Worm (Caenorhabditis elegans) whole organism, young adult: ENCODE results near the gene mtch-1.

Experiments
- D2030.7 ChIP-seq: fragments of 200-800 bp; sonication (Bioruptor generic); IDR thresholded peaks from 2 replicates; pipeline ENCODE4 v1.3.6; 2022; ENCODE audit warnings: missing genetic modification reagents, missing genetic modification characterization, missing compliant biosample characterization
- F52B5.7 ChIP-seq: sonication (generic microtip); optimal IDR thresholded peaks from 2 replicates; lab custom pipeline; 2016; ENCODE audit warnings: mild to moderate bottlenecking, missing genetic modification characterization, missing compliant biosample characterization
- F57A8.1 ChIP-seq: fragments of 200-800 bp; sonication (Bioruptor generic); optimal IDR thresholded peaks from 2 replicates; lab custom pipeline; 2018; ENCODE audit warnings: mild to moderate bottlenecking, missing genetic modification characterization, moderate library complexity, missing compliant biosample characterization
- Y53F4B.3 ChIP-seq: fragments of 200-800 bp; sonication (Bioruptor generic); IDR thresholded peaks from 2 replicates; pipeline ENCODE4 v1.3.6; 2022; ENCODE audit warnings: missing genetic modification reagents, missing genetic modification characterization, missing compliant biosample characterization
- Y53G8AR.9 ChIP-seq: fragments of 200-800 bp; sonication (Bioruptor generic); conservative IDR thresholded peaks from 2 replicates; pipeline ENCODE4 v1.3.6; 2022; ENCODE audit warnings: missing genetic modification reagents, missing genetic modification characterization, missing compliant biosample characterization
- Y79H2A.3 ChIP-seq: fragments of 200-800 bp; sonication (Bioruptor generic); conservative IDR thresholded peaks from 2 replicates; pipeline ENCODE4 v1.3.6; 2022; ENCODE audit warnings: missing genetic modification reagents, missing genetic modification characterization, missing compliant biosample characterization
- Y95B8A.8 ChIP-seq: fragments of 200-800 bp; sonication (Bioruptor generic); IDR thresholded peaks from 2 replicates; pipeline ENCODE4 v1.3.6; 2022; ENCODE audit warnings: missing genetic modification reagents, missing genetic modification characterization, missing compliant biosample characterization
- ZK185.1 ChIP-seq: sonication (generic microtip); optimal IDR thresholded peaks from 2 replicates; lab custom pipeline; 2016; ENCODE audit warnings: mild to moderate bottlenecking, missing genetic modification characterization, missing compliant biosample characterization; ENCODE audit not compliant: poor library complexity, severe bottlenecking
- akir-1 ChIP-seq: fragments of 200-800 bp; sonication (Bioruptor generic); optimal IDR thresholded peaks from 2 replicates; lab custom pipeline; 2018; ENCODE audit warnings: mild to moderate bottlenecking, missing genetic modification characterization, moderate library complexity, missing compliant biosample characterization
- aptf-2 ChIP-seq: fragments of 200-800 bp; sonication (Bioruptor generic); conservative IDR thresholded peaks from 2 replicates; pipeline ENCODE4 v1.3.6; 2022; ENCODE audit warnings: missing genetic modification reagents, missing genetic modification characterization, missing compliant biosample characterization
- attf-5 ChIP-seq: fragments of 200-800 bp; sonication (Bioruptor generic); optimal IDR thresholded peaks from 2 replicates; lab custom pipeline; 2018; ENCODE audit warnings: mild to moderate bottlenecking, missing genetic modification characterization, missing compliant biosample characterization
- attf-6 ChIP-seq: fragments of 200-800 bp; sonication (Bioruptor generic); IDR thresholded peaks from 2 replicates; pipeline ENCODE4 v1.3.6; 2022; ENCODE audit warnings: missing genetic modification reagents, missing genetic modification characterization, missing compliant biosample characterization
- cebp-2 ChIP-seq: fragments of 200-800 bp; sonication (Bioruptor generic); IDR thresholded peaks from 2 replicates; pipeline ENCODE4 v1.3.6; 2022; ENCODE audit warnings: missing genetic modification characterization, missing compliant biosample characterization
- dox-1 ChIP-seq: fragments of 200-800 bp; sonication (Bioruptor generic); IDR thresholded peaks from 2 replicates; pipeline ENCODE4 v1.3.6; 2022; ENCODE audit warnings: missing genetic modification reagents, missing genetic modification characterization, missing compliant biosample characterization
- dpff-1 ChIP-seq: sonication (generic microtip); optimal IDR thresholded peaks from 2 replicates; lab custom pipeline; 2017; ENCODE audit warnings: mild to moderate bottlenecking, missing genetic modification characterization, missing compliant biosample characterization
- efl-1 ChIP-seq: fragments of 150-350 bp; optimal IDR thresholded peaks from 2 replicates; lab custom pipeline; 2014; ENCODE audit warnings: missing biosample characterization, missing genetic modification reagents, missing genetic modification characterization
- egl-18 ChIP-seq: fragments of 200-800 bp; sonication (Bioruptor generic); IDR thresholded peaks from 2 replicates; pipeline ENCODE4 v1.3.6; 2022; ENCODE audit warnings: missing genetic modification reagents, missing genetic modification characterization, missing compliant biosample characterization
- egl-44 ChIP-seq: fragments of 200-800 bp; sonication (Bioruptor generic); IDR thresholded peaks from 2 replicates; pipeline ENCODE4 v1.3.6; 2022; ENCODE audit warnings: missing genetic modification reagents, missing genetic modification characterization, missing compliant biosample characterization
- egrh-3 ChIP-seq: fragments of 200-800 bp; sonication (Bioruptor generic); IDR thresholded peaks from 2 replicates; pipeline ENCODE4 v1.3.6; 2022; ENCODE audit warnings: missing genetic modification reagents, missing genetic modification characterization, missing compliant biosample characterization
- ekl-4 ChIP-seq: fragments of 200-800 bp; sonication (Bioruptor generic); IDR thresholded peaks from 2 replicates; pipeline ENCODE4 v1.3.6; 2022; ENCODE audit warnings: missing genetic modification reagents, missing genetic modification characterization, missing compliant biosample characterization
- hsf-1 ChIP-seq: fragments of 200-800 bp; sonication (Bioruptor generic); IDR thresholded peaks from 2 replicates; pipeline ENCODE4 v1.3.6; 2022; ENCODE audit warnings: missing genetic modification reagents, missing genetic modification characterization, missing compliant biosample characterization
- let-526 ChIP-seq: fragments of 200-800 bp; sonication (Bioruptor generic); IDR thresholded peaks from 2 replicates; pipeline ENCODE4 v1.3.6; 2022; ENCODE audit warnings: missing genetic modification reagents, missing genetic modification characterization, missing compliant biosample characterization
- let-607 ChIP-seq, 2 experiments: fragments of 200-800 bp in 1 of 2; sonication (Bioruptor generic) in 1 of 2; sonication (generic microtip) in 1 of 2; optimal IDR thresholded peaks; 2 replicates each; lab custom pipeline; 2016 to 2018; ENCODE audit warnings: mild to moderate bottlenecking in 2 of 2, missing compliant biosample characterization in 2 of 2, missing genetic modification characterization in 2 of 2, moderate library complexity in 2 of 2, missing genotype in 1 of 2
- lsl-1 ChIP-seq: fragments of 200-800 bp; sonication (Bioruptor generic); optimal IDR thresholded peaks from 2 replicates; lab custom pipeline; 2018; ENCODE audit warnings: mild to moderate bottlenecking, missing genetic modification characterization, moderate library complexity, missing compliant biosample characterization
- madf-10 ChIP-seq: sonication (generic microtip); optimal IDR thresholded peaks from 2 replicates; lab custom pipeline; 2016; ENCODE audit warnings: mild to moderate bottlenecking, missing genetic modification characterization, missing compliant biosample characterization
- madf-6 ChIP-seq: fragments of 200-800 bp; sonication (Bioruptor generic); IDR thresholded peaks from 2 replicates; pipeline ENCODE4 v1.3.6; 2022; ENCODE audit warnings: missing genetic modification reagents, missing genetic modification characterization, missing compliant biosample characterization
- mcd-1 ChIP-seq: fragments of 200-800 bp; sonication (Bioruptor generic); IDR thresholded peaks from 2 replicates; pipeline ENCODE4 v1.3.6; 2022; ENCODE audit warnings: missing genetic modification reagents, missing genetic modification characterization, missing compliant biosample characterization
- mel-28 ChIP-seq: sonication (generic microtip); optimal IDR thresholded peaks from 2 replicates; lab custom pipeline; 2016; ENCODE audit warnings: borderline replicate concordance, mild to moderate bottlenecking, missing genetic modification characterization, missing compliant biosample characterization
- mxl-1 ChIP-seq: sonication (generic microtip); optimal IDR thresholded peaks from 2 replicates; lab custom pipeline; 2016; ENCODE audit warnings: missing genetic modification characterization, missing compliant biosample characterization
- nfya-1 ChIP-seq: sonication (generic microtip); optimal IDR thresholded peaks from 2 replicates; lab custom pipeline; 2017; ENCODE audit warnings: antibody characterized with exemption, missing compliant biosample characterization, missing genetic modification characterization, borderline replicate concordance; ENCODE audit not compliant: insufficient read depth
- nhr-120 ChIP-seq: fragments of 200-800 bp; sonication (Bioruptor generic); IDR thresholded peaks from 2 replicates; pipeline ENCODE4 v1.3.6; 2022; ENCODE audit warnings: missing genetic modification characterization, missing compliant biosample characterization
- nhr-80 ChIP-seq: sonication (generic microtip); optimal IDR thresholded peaks from 2 replicates; lab custom pipeline; 2016; ENCODE audit warnings: missing genetic modification characterization, missing compliant biosample characterization
- rcor-1 ChIP-seq: fragments of 200-800 bp; sonication (Bioruptor generic); IDR thresholded peaks from 2 replicates; pipeline ENCODE4 v1.3.6; 2022; ENCODE audit warnings: missing genetic modification reagents, missing genetic modification characterization, missing compliant biosample characterization
- rec-8 ChIP-seq, 2 experiments: sonication (generic microtip); optimal IDR thresholded peaks; 2 replicates each; lab custom pipeline; 2016; ENCODE audit warnings: mild to moderate bottlenecking in 2 of 2, missing genetic modification characterization in 2 of 2, missing genetic modification reagents in 2 of 2, missing genotype in 2 of 2, missing biosample characterization in 1 of 2, missing compliant biosample characterization in 1 of 2, moderate library complexity in 1 of 2
- snpc-1.1 ChIP-seq: sonication (generic microtip); optimal IDR thresholded peaks from 2 replicates; lab custom pipeline; 2017; ENCODE audit warnings: missing genetic modification characterization, mild to moderate bottlenecking, missing compliant biosample characterization, antibody characterized with exemption, moderate library complexity, missing genotype, missing genetic modification reagents; ENCODE audit not compliant: insufficient read depth
- tbx-9 ChIP-seq: sonication (generic microtip); optimal IDR thresholded peaks from 2 replicates; lab custom pipeline; 2016; ENCODE audit warnings: borderline replicate concordance, missing genetic modification characterization, inconsistent platforms, missing compliant biosample characterization
- tlf-1 ChIP-seq: fragments of 200-800 bp; sonication (Bioruptor generic); optimal IDR thresholded peaks from 2 replicates; lab custom pipeline; 2018; ENCODE audit warnings: mild to moderate bottlenecking, missing genetic modification characterization, missing compliant biosample characterization
- unc-130 ChIP-seq: sonication (generic microtip); optimal IDR thresholded peaks from 2 replicates; lab custom pipeline; 2016; ENCODE audit warnings: missing genetic modification reagents, missing genetic modification characterization, missing compliant biosample characterization
- ztf-28 ChIP-seq: fragments of 200-800 bp; sonication (Bioruptor generic); IDR thresholded peaks from 2 replicates; pipeline ENCODE4 v1.3.6; 2022; ENCODE audit warnings: missing genetic modification reagents, missing genetic modification characterization, missing compliant biosample characterization
- ztf-3 ChIP-seq: fragments of 200-800 bp; sonication (Bioruptor generic); optimal IDR thresholded peaks from 2 replicates; lab custom pipeline; 2018; ENCODE audit warnings: mild to moderate bottlenecking, missing genetic modification characterization, missing compliant biosample characterization

mtch-1 gene

DNA sequence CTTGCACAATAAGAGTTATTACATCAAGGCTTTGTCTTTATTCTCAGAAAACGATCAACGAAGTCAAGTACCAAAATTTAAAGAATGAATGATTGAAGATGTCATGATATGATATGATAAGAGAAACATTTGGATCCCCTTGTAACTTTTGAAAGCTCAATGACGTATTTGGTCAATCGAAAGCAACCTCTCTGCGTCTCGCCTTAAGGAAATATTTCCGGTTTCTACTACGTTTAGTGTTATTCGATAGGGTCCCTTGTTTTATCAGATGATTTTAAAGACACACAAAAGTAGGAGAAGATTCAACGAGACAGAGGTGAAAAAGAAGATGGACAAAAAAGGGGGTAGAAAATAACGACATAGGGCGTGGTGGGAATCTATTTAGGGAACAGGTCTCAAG lies 39.3 kb upstream of the mtch-1 start:
- TF ChIP-seq dox-1 = no peak
- no peak for TF ChIP-seq ztf-3 (GFP tag; lab: Kevin White, UChicago)
- TF ChIP-seq tlf-1 (GFP tag; lab: Kevin White, UChicago) = no peak
- no peak for TF ChIP-seq lsl-1
- TF ChIP-seq aptf-2 (GFP tag; lab: Robert Waterston, UW) = no peak
- TF ChIP-seq mel-28 (tag; lab: Kevin White, UChicago) = no peak
- no peak for TF ChIP-seq egl-44 (GFP tag; lab: Robert Waterston, UW)
- no peak for TF ChIP-seq nhr-120 (GFP tag; lab: Robert Waterston, UW)
- no peak for TF ChIP-seq F52B5.7 (tag; lab: Kevin White, UChicago)
- TF ChIP-seq akir-1 (GFP tag; lab: Kevin White, UChicago) = no peak
- no peak for TF ChIP-seq let-526 (GFP tag; lab: Robert Waterston, UW)
- no peak for TF ChIP-seq Y79H2A.3 (GFP tag; lab: Robert Waterston, UW)
- no peak for TF ChIP-seq hsf-1 (GFP tag; lab: Robert Waterston, UW)
- TF ChIP-seq snpc-1.1 (tag; lab: Kevin White, UChicago) = no peak
- TF ChIP-seq Y95B8A.8 = no peak
- no peak for TF ChIP-seq mcd-1 (GFP tag; lab: Robert Waterston, UW)
- TF ChIP-seq madf-10 (tag; lab: Kevin White, UChicago) = no peak
- TF ChIP-seq madf-6 (GFP tag; lab: Robert Waterston, UW) = no peak
- TF ChIP-seq tbx-9 (tag; lab: Kevin White, UChicago) = no peak
- TF ChIP-seq, all 124 proteins: peak for 0

DNA sequence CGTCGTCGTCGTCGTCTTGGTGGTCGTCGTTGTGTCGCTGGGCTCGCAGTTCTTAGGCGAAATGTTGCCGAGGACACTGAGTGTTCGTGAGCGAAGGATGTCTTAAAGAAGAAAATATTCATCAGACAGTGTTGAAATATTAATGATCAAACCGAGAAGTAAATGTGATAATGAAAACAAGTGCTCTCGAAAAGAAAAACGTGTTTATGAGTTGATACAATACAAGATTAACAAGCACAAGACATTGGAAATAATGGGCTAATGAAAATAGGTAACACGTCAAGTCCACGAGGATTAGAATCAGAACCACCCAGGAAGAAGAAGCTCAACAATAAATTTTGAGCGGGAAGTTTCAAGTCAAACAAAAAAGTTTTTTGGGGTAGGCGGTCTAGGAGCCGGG lies 38.0 kb upstream of the mtch-1 start, which contains the start of gene K02A2.5:
K02A2.5 (minus strand) TSS at position 101 of the 400 bp plus-strand sequence.
- TF ChIP-seq mxl-1 (tag; lab: Kevin White, UChicago) = no peak
- TF ChIP-seq snpc-1.1 (tag; lab: Kevin White, UChicago) = no peak
- no peak for TF ChIP-seq Y53F4B.3 (GFP tag; lab: Robert Waterston, UW)
- TF ChIP-seq nfya-1 (tag; lab: Kevin White, UChicago) = no peak
- no peak for TF ChIP-seq attf-6 (GFP tag; lab: Robert Waterston, UW)
- TF ChIP-seq madf-10 (tag; lab: Kevin White, UChicago) = no peak
- TF ChIP-seq cebp-2 (GFP tag; lab: Robert Waterston, UW) = no peak
- TF ChIP-seq Y53G8AR.9 (GFP tag; lab: Robert Waterston, UW) = no peak
- TF ChIP-seq egrh-3 (GFP tag; lab: Robert Waterston, UW) = no peak
- no peak for TF ChIP-seq ekl-4 (GFP tag; lab: Robert Waterston, UW)
- TF ChIP-seq dpff-1 (tag; lab: Kevin White, UChicago) = no peak
- TF ChIP-seq nhr-80 = no peak
- no peak for TF ChIP-seq attf-5 (GFP tag; lab: Kevin White, UChicago)
- no peak for TF ChIP-seq D2030.7 (GFP tag; lab: Robert Waterston, UW)
- TF ChIP-seq, all 124 proteins: peak for 0

DNA sequence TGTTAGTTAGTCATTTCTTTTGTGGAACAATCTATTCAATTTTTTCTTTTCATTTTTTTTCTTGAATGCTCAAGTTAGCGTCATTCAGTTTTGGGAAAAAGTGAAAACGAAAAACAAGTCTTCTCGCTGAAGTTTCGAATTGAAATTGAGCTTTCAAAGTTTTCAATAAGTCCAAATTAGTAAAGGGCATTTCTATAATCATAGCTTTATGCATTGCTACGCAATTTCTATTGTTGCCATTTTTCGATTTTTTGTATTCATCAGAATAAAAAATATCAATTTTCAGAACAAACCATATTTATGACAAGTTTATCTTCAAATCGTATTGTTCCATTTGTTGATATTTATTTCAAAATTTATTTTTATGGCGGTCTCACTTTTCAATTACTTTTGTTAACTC lies 34.2 kb upstream of the mtch-1 start, which contains the start of gene srd-55:
srd-55 (plus strand) TSS at position 301 of the 400 bp plus-strand sequence.
- TF ChIP-seq efl-1 (GFP tag; lab: Kevin White, UChicago) (no peak), rcor-1 (GFP tag; lab: Robert Waterston, UW) (no peak), Y53F4B.3 (GFP tag; lab: Robert Waterston, UW) (no peak), nfya-1 (tag; lab: Kevin White, UChicago) (no peak), let-607 (tag; optimal IDR thresholded peaks at IDR 0.05; lab: Kevin White, UChicago) (no peak), tlf-1 (GFP tag; lab: Kevin White, UChicago) (no peak), F57A8.1 (GFP tag; lab: Kevin White, UChicago) (no peak), unc-130 (GFP tag; lab: Kevin White, UChicago) (no peak), ztf-28 (GFP tag; lab: Robert Waterston, UW) (no peak), rec-8 (tag; optimal IDR thresholded peaks at IDR 0.05; lab: Kevin White, UChicago) (no peak), ZK185.1 (no peak), egl-18 (GFP tag; lab: Robert Waterston, UW) (no peak)
